Worm (Caenorhabditis elegans) whole organism, L1 larva: ENCODE results near the gene aly-1.

Experiments
- dsc-1 ChIP-seq: sonication (generic microtip); optimal IDR thresholded peaks from 2 replicates; lab custom pipeline; 2016; ENCODE audit warnings: mild to moderate bottlenecking, missing genetic modification characterization, missing compliant biosample characterization
- jun-1 ChIP-seq: fragments of 150-350 bp; optimal IDR thresholded peaks from 2 replicates; lab custom pipeline; 2014; ENCODE audit warnings: missing biosample characterization, missing genetic modification reagents, missing genetic modification characterization
- lin-13 ChIP-seq: fragments of 150-350 bp; optimal IDR thresholded peaks from 2 replicates; lab custom pipeline; 2014; ENCODE audit warnings: missing biosample characterization, missing genetic modification reagents, missing genetic modification characterization
- lin-15B ChIP-seq: fragments of 150-350 bp; sonication (generic microtip); optimal IDR thresholded peaks from 3 replicates; lab custom pipeline; 2014; ENCODE audit warnings: missing biosample characterization, missing genetic modification characterization
- lin-35 ChIP-seq, 2 experiments: fragments of 150-350 bp; optimal IDR thresholded peaks; 2 replicates each; lab custom pipeline; 2014; ENCODE audit warnings: missing biosample characterization in 2 of 2, missing genetic modification characterization in 2 of 2, missing genetic modification reagents in 2 of 2
- nhr-12 ChIP-seq: sonication (generic microtip); optimal IDR thresholded peaks from 2 replicates; lab custom pipeline; 2017; ENCODE audit warnings: missing biosample characterization, missing genetic modification characterization
- nhr-84 ChIP-seq: sonication (generic microtip); optimal IDR thresholded peaks from 2 replicates; lab custom pipeline; 2017; ENCODE audit warnings: missing biosample characterization, missing genetic modification characterization
- snu-23 ChIP-seq: sonication (generic microtip); optimal IDR thresholded peaks from 2 replicates; lab custom pipeline; 2016; ENCODE audit warnings: missing genetic modification characterization, missing compliant biosample characterization

The aly-1 gene

ce11 chrIV:9154263-9154662, 45.5 kb downstream of the aly-1 start, which contains the start of gene F23B2.10:
Gene F23B2.10 (minus strand): TSS chrIV:9154363.
- TF ChIP-seq lin-15B (tag; lab: Kevin White, UChicago): no peak
- TF ChIP-seq nhr-12: no peak
- no peak for TF ChIP-seq dsc-1 (tag; lab: Kevin White, UChicago)
- no peak for TF ChIP-seq snu-23 (GFP tag; lab: Kevin White, UChicago)
- no peak for TF ChIP-seq lin-13 (GFP tag; lab: Kevin White, UChicago)
- no peak for TF ChIP-seq nhr-84 (tag; lab: Kevin White, UChicago)
- TF ChIP-seq lin-35 (GFP tag; optimal IDR thresholded peaks at IDR 0.05; lab: Kevin White, UChicago): no peak
- TF ChIP-seq jun-1 (tag; lab: Kevin White, UChicago): no peak
